Worm (Caenorhabditis elegans): ENCODE data around the gene lgc-16.

Gene lgc-16

ce11 chrX:12114024-12114423 is 4.4 kb upstream of the lgc-16 start, which contains the start of gene lgc-15:
TSS of gene lgc-15 (plus strand) at chrX:12114324.
- TF ChIP-seq attf-6 (GFP tag; IDR thresholded peaks at IDR 0.05) (no peak), cebp-1 (GFP tag; IDR thresholded peaks at IDR 0.05) (no peak), cebp-1 (tag; optimal IDR thresholded peaks at IDR 0.05) (no peak), rpc-1 (optimal IDR thresholded peaks at IDR 0.05) (no peak), rpc-1 (tag; optimal IDR thresholded peaks at IDR 0.05) (no peak), hmg-1.2 (GFP tag; IDR thresholded peaks at IDR 0.05) (no peak), F52B5.7 (tag; optimal IDR thresholded peaks at IDR 0.05) (no peak), lin-26 (GFP tag; IDR thresholded peaks at IDR 0.05) (no peak), ekl-4 (GFP tag; IDR thresholded peaks at IDR 0.05) (no peak), ZK185.1 (tag; optimal IDR thresholded peaks at IDR 0.05; ENCODE audit: poor library complexity, severe bottlenecking) (no peak), lsy-27 (tag; optimal IDR thresholded peaks at IDR 0.05; ENCODE audit: borderline replicate concordance, insufficient read depth) (no peak), C17E4.6 (GFP tag; IDR thresholded peaks at IDR 0.05) (no peak), aptf-3 (GFP tag; IDR thresholded peaks at IDR 0.05) (no peak), ceh-40 (GFP tag; IDR thresholded peaks at IDR 0.05) (no peak), snpc-1.1 (tag; optimal IDR thresholded peaks at IDR 0.05; ENCODE audit: insufficient read depth) (no peak), unc-62 (GFP tag; optimal IDR thresholded peaks at IDR 0.05) (no peak), madf-6 (GFP tag; IDR thresholded peaks at IDR 0.05) (no peak), dox-1 (GFP tag; IDR thresholded peaks at IDR 0.05) (no peak), athp-1 (tag; optimal IDR thresholded peaks at IDR 0.05) (no peak), D2030.7 (GFP tag; IDR thresholded peaks at IDR 0.05) (no peak)

DNA sequence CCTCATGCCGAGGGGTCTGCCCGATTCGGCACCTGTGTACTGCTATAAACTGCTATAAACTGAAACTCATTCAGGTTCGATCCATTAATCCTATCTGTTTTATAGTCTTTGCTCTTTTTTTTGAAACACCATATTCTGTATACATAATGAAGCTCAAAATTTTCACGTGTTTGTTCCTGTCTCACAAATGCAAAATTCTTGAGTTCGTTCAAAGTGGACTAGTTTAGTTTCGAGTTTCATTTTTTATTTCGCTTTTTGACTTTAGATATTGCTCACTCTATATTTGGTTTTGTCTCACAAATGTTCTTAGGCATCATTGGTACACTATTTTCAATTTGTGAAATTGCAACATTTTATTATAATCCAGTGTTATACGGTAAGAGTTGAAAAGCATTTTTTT is 2.8 kb downstream of the lgc-16 start, which contains the start of gene lgc-17:
Gene lgc-17, plus strand, starts transcription at position 301 of the 400 bp plus-strand sequence.
- TF ChIP-seq lin-54 (GFP tag; optimal IDR thresholded peaks at IDR 0.05) (no peak), ceh-40 (GFP tag; IDR thresholded peaks at IDR 0.05) (no peak), mxl-1 (tag; optimal IDR thresholded peaks at IDR 0.05) (no peak)

- no peak for TF ChIP-seq Y56A3A.18 (GFP tag; IDR thresholded peaks at IDR 0.05)
- TF ChIP-seq B0336.3 (GFP tag; IDR thresholded peaks at IDR 0.05): no peak
Measured at ce11 chrX:12123152-12123551, 4.7 kb downstream of the lgc-16 start, which contains the start of gene T01H10.11. TSS of gene T01H10.11 (plus strand) at chrX:12123452.

- no peak for TF ChIP-seq hlh-12 (tag; optimal IDR thresholded peaks at IDR 0.05)
Measured at ce11 chrX:12125308-12125707, 6.9 kb downstream of the lgc-16 start, which contains the start of gene lgc-18. TSS of gene lgc-18 (plus strand) at chrX:12125608.

DNA sequence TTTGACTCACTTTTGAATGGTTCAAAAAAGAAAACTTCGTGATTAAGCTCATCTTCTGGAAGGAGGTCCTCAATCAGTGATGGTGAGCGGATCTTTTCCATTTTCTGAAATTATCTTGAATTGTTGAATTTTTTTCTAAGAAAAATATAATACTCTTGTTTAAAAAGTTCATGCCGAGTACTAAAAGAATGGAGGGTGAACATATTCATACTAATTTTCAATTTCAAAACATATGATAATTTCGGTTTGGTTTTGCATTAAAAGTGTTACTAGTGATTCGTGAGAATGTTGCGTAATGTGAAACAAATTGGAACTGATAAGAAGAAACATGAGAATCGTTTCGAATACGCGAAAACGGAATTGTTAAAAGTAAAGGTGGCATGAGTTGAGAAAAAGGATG is 22.6 kb downstream of the lgc-16 start, which contains the start of gene lyst-1:
Gene lyst-1, minus strand, starts transcription at position 101 of the 400 bp plus-strand sequence.
- TF ChIP-seq ceh-40 (GFP tag; IDR thresholded peaks at IDR 0.05) (no peak), lir-1 (GFP tag; conservative IDR thresholded peaks at IDR 0.05) (no peak), ztf-26 (tag; optimal IDR thresholded peaks at IDR 0.05) (no peak), gei-17 (GFP tag; optimal IDR thresholded peaks at IDR 0.05) (no peak), F39B2.1 (GFP tag; IDR thresholded peaks at IDR 0.05) (no peak), attf-3 (GFP tag; conservative IDR thresholded peaks at IDR 0.05) (no peak), snpc-4 (GFP tag; optimal IDR thresholded peaks at IDR 0.05) (no peak), snpc-4 (tag; optimal IDR thresholded peaks at IDR 0.05) (no peak), athp-1 (tag; optimal IDR thresholded peaks at IDR 0.05) (no peak), snpc-1.1 (tag; optimal IDR thresholded peaks at IDR 0.05; ENCODE audit: insufficient read depth) (no peak), B0035.1 (tag; optimal IDR thresholded peaks at IDR 0.05) (no peak)

Data from whole organism, young adult.